Worm (Caenorhabditis elegans) whole organism, L4/young adult: ENCODE measurements around the gene B0034.4.

Source experiments
- W03F9.2 ChIP-seq: fragments of 150-350 bp; optimal IDR thresholded peaks from 2 replicates; lab custom pipeline; 2014; ENCODE audit warnings: missing biosample characterization, missing genetic modification characterization
- dao-5 ChIP-seq: sonication (generic microtip); optimal IDR thresholded peaks from 2 replicates; lab custom pipeline; 2016; ENCODE audit warnings: missing genotype, missing genetic modification characterization, moderate library complexity, missing compliant biosample characterization
- him-1 ChIP-seq: sonication (generic microtip); optimal IDR thresholded peaks from 2 replicates; lab custom pipeline; 2016; ENCODE audit warnings: missing genotype, missing genetic modification reagents, missing genetic modification characterization, missing compliant biosample characterization

- TF ChIP-seq him-1 (tag; lab: Kevin White, UChicago): no peak
- TF ChIP-seq W03F9.2 (tag; lab: Kevin White, UChicago): no peak
- no peak for TF ChIP-seq dao-5
These were observed 21.3 kb upstream of the B0034.4 start, which contains the start of gene ins-3 for ce11 chrII:5990668-5991067.
